Fruit fly (Drosophila melanogaster): Measurements from ENCODE around the gene CG7766.

The CG7766 gene

dm6 chrX:9139138-9139537 is 35.6 kb upstream of the CG7766 start:
- TF ChIP-seq D1 (tag; optimal IDR thresholded peaks at IDR 0.05) (no peak), CG13204 (GFP tag; optimal IDR thresholded peaks at IDR 0.05) (peak; percentile 79), Pif1A (GFP tag; optimal IDR thresholded peaks at IDR 0.05) (no peak), CG15710 (tag; optimal IDR thresholded peaks at IDR 0.05) (peak; percentile 31), fd96Ca (GFP tag; IDR thresholded peaks at IDR 0.05) (peak; percentile 46; the same call in 2 of the 3 replicates), CG8159 (tag; optimal IDR thresholded peaks at IDR 0.05) (peak; percentile 16), CG32121 (GFP tag; IDR thresholded peaks at IDR 0.05) (peak; percentile 59), Snoo (tag; optimal IDR thresholded peaks at IDR 0.05) (no peak), gl (tag; optimal IDR thresholded peaks at IDR 0.05) (peak; percentile 79), Ets98B (GFP tag; IDR thresholded peaks at IDR 0.05) (peak; percentile 60), CG34367 (tag; optimal IDR thresholded peaks at IDR 0.05) (no peak), CG14655 (GFP tag; optimal IDR thresholded peaks at IDR 0.05) (peak; percentile 61), CG10348 (GFP tag; IDR thresholded peaks at IDR 0.05) (no peak), CG4496 (GFP tag; IDR thresholded peaks at IDR 0.05) (peak; percentile 42; the same call in 1 of the 3 replicates), Pif1B (GFP tag; optimal IDR thresholded peaks at IDR 0.05) (no peak), EcR (GFP tag; optimal IDR thresholded peaks at IDR 0.05) (no peak), CG9948 (tag; optimal IDR thresholded peaks at IDR 0.05) (no peak), CG12605 (GFP tag; IDR thresholded peaks at IDR 0.05) (peak; percentile 48; the same call in 1 of the 2 replicates), CG17806 (tag; optimal IDR thresholded peaks at IDR 0.05) (peak; percentile 16), CG8301 (tag; optimal IDR thresholded peaks at IDR 0.05) (peak; percentile 18), rn (GFP tag; IDR thresholded peaks at IDR 0.05) (no peak)

dm6 chrX:9136776-9137550 is 33.4 kb upstream of the CG7766 start:
- TF ChIP-seq EcR (GFP tag; optimal IDR thresholded peaks at IDR 0.05) = no peak
- TF ChIP-seq CG4496 (GFP tag; IDR thresholded peaks at IDR 0.05) = 0 out of 3 replicates have a peak, but pooled peaks have one; percentile 6
- no peak for TF ChIP-seq CG34367 (tag; optimal IDR thresholded peaks at IDR 0.05)
- TF ChIP-seq CG32121 (GFP tag; IDR thresholded peaks at IDR 0.05) = peak; percentile 13; the same call in 1 of the 2 replicates
- no peak for TF ChIP-seq Pif1B (GFP tag; optimal IDR thresholded peaks at IDR 0.05)
- no peak for TF ChIP-seq Pif1A (GFP tag; optimal IDR thresholded peaks at IDR 0.05)
- no peak for TF ChIP-seq Ets98B (GFP tag; IDR thresholded peaks at IDR 0.05)
- TF ChIP-seq CG8301 (tag; optimal IDR thresholded peaks at IDR 0.05) = no peak
- no peak for TF ChIP-seq gl (tag; optimal IDR thresholded peaks at IDR 0.05)
- TF ChIP-seq CG8159 (tag; optimal IDR thresholded peaks at IDR 0.05) = peak; percentile 5
- peak; percentile 6 for TF ChIP-seq CG14655 (GFP tag; optimal IDR thresholded peaks at IDR 0.05)

dm6 chrX:9134922-9135453 is 31.4 kb upstream of the CG7766 start, which contains the start of gene fend:
fend (minus strand) TSS chrX:9135099.
- peak; percentile 49 for TF ChIP-seq CG14655 (GFP tag; optimal IDR thresholded peaks at IDR 0.05)
- peak; percentile 2 for TF ChIP-seq CG9948 (tag; optimal IDR thresholded peaks at IDR 0.05)
- peak; percentile 62 for TF ChIP-seq CG8159 (tag; optimal IDR thresholded peaks at IDR 0.05)
- peak; percentile 7 for TF ChIP-seq Snoo (tag; optimal IDR thresholded peaks at IDR 0.05)
- peak; percentile 52 for TF ChIP-seq CG15710 (tag; optimal IDR thresholded peaks at IDR 0.05)
- 0 out of 2 replicates have a peak, but pooled peaks have one; percentile 27 for TF ChIP-seq CG32121 (GFP tag; IDR thresholded peaks at IDR 0.05)
- TF ChIP-seq Pif1B (GFP tag; optimal IDR thresholded peaks at IDR 0.05) = peak; percentile 49
- TF ChIP-seq EcR (GFP tag; optimal IDR thresholded peaks at IDR 0.05) = no peak
- TF ChIP-seq CG8301 (tag; optimal IDR thresholded peaks at IDR 0.05) = peak; percentile 43
- peak; percentile 41 for TF ChIP-seq CG34367 (tag; optimal IDR thresholded peaks at IDR 0.05)
- no peak for TF ChIP-seq Ets98B (GFP tag; IDR thresholded peaks at IDR 0.05)

dm6 chrX:9134241-9134849 is 30.8 kb upstream of the CG7766 start:
- TF ChIP-seq CG12605 (GFP tag; IDR thresholded peaks at IDR 0.05) = peak; percentile 67; the same call in 1 of the 2 replicates
- TF ChIP-seq CG13204 (GFP tag; optimal IDR thresholded peaks at IDR 0.05) = peak; percentile 68
- no peak for TF ChIP-seq Ets98B (GFP tag; IDR thresholded peaks at IDR 0.05)
- peak; percentile 31 for TF ChIP-seq gl (tag; optimal IDR thresholded peaks at IDR 0.05)
- peak; percentile 40; the same call in 1 of the 3 replicates for TF ChIP-seq CG4496 (GFP tag; IDR thresholded peaks at IDR 0.05)
- TF ChIP-seq CG8301 (tag; optimal IDR thresholded peaks at IDR 0.05) = no peak
- TF ChIP-seq CG14655 (GFP tag; optimal IDR thresholded peaks at IDR 0.05) = peak; percentile 27
- no peak for TF ChIP-seq Snoo (tag; optimal IDR thresholded peaks at IDR 0.05)
- TF ChIP-seq CG34367 (tag; optimal IDR thresholded peaks at IDR 0.05) = peak; percentile 27
- no peak for TF ChIP-seq Pif1A (GFP tag; optimal IDR thresholded peaks at IDR 0.05)

- no peak for TF ChIP-seq rn (GFP tag; IDR thresholded peaks at IDR 0.05)
- no peak for TF ChIP-seq gl (tag; optimal IDR thresholded peaks at IDR 0.05)
- TF ChIP-seq Pif1B (GFP tag; optimal IDR thresholded peaks at IDR 0.05) = no peak
- no peak for TF ChIP-seq CG34367 (tag; optimal IDR thresholded peaks at IDR 0.05)
- no peak for TF ChIP-seq EcR (GFP tag; optimal IDR thresholded peaks at IDR 0.05)
- TF ChIP-seq CG17806 (tag; optimal IDR thresholded peaks at IDR 0.05) = no peak
- no peak for TF ChIP-seq CG9948 (tag; optimal IDR thresholded peaks at IDR 0.05)
Measured at dm6 chrX:9133577-9134240, 30.2 kb upstream of the CG7766 start.
